Fruit fly (Drosophila melanogaster) Kc167 (cell line): ENCODE results near the gene CG11597.

ENCODE experiments used
- Sin3A ChIP-seq: fragments of >200 bp; optimal IDR thresholded peaks from 2 replicates; lab custom pipeline; 2018; ENCODE audit warnings: missing external identifiers
- h ChIP-seq: fragments of >200 bp; optimal IDR thresholded peaks from 3 replicates; lab custom pipeline; 2018; ENCODE audit warnings: missing external identifiers
- insv ChIP-seq: fragments of >200 bp; optimal IDR thresholded peaks from 3 replicates; lab custom pipeline; 2018; ENCODE audit warnings: missing external identifiers
- psq ChIP-seq: fragments of >200 bp; optimal IDR thresholded peaks from 2 replicates; lab custom pipeline; 2017; ENCODE audit warnings: missing external identifiers
- ttk ChIP-seq: sonication (Bioruptor generic); optimal IDR thresholded peaks from 2 replicates; lab custom pipeline; 2017; ENCODE audit warnings: missing external identifiers

- no peak for TF ChIP-seq h
- TF ChIP-seq psq (lab: Kevin White, UChicago), result no peak
- TF ChIP-seq insv (lab: Kevin White, UChicago), result no peak
- no peak for TF ChIP-seq ttk (lab: Kevin White, UChicago)
- no peak for TF ChIP-seq Sin3A
Measured at dm6 chr3L:11814655-11815054, 7.4 kb downstream of the CG11597 start, which contains the start of gene Cubn2.
